Worm (Caenorhabditis elegans): ENCODE data around the gene Y62H9A.13.

Y62H9A.13 gene

DNA sequence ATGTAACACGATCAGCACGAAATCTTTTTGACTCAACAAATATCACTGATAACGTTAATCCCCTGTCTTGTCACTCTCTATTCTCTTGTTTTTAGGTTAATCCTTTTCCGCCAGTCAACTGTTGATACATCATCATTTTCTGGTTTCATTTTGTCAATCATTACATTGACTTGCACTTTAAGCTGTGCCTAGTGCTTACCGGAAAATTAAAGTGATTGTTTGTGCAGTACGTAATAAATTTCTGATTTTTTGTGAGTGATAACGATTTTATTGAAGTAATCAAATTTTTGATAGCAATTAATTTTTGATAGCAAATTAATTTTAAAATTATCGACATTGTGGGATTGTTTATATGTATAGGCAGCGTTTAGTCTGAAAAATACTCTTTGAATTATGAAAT is 7.6 kb upstream of the Y62H9A.13 start:
- TF ChIP-seq fkh-3 (tag; optimal IDR thresholded peaks at IDR 0.05), result no peak
- peak; percentile 35 for TF ChIP-seq ets-4 (GFP tag; optimal IDR thresholded peaks at IDR 0.05)
- TF ChIP-seq mcd-1 (GFP tag; IDR thresholded peaks at IDR 0.05), result no peak
- peak; percentile 66 for TF ChIP-seq nhr-80 (tag; optimal IDR thresholded peaks at IDR 0.05)
- no peak for TF ChIP-seq nhr-90 (tag; optimal IDR thresholded peaks at IDR 0.05)
- no peak for TF ChIP-seq ceh-40 (GFP tag; IDR thresholded peaks at IDR 0.05)

DNA sequence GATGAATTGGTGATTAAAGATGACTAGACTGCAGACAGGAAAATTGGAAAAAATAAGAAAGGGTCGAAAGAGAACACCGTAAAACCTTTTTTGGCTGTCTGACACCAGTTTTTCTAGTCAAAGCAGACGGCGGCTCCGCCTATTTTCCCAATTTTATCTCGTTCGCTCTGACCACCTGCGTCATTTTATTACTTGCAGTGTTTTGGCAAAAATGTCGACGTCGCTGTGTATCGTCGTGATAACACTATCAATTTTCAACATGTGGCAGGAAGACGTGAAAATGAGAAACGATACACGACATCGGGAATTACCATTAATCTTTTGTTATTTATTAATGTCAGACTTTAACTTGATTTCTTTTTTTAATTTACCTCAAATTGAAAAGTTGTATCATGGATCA is 6.8 kb upstream of the Y62H9A.13 start, which contains the start of gene Y62H9A.15:
Y62H9A.15 (minus strand) TSS at position 100 of the 400 bp plus-strand sequence.
- TF ChIP-seq nhr-80 (tag; optimal IDR thresholded peaks at IDR 0.05), result peak; percentile 15
- no peak for TF ChIP-seq F57A8.1 (GFP tag; optimal IDR thresholded peaks at IDR 0.05)
- no peak for TF ChIP-seq Y67H2A.10 (GFP tag; conservative IDR thresholded peaks at IDR 0.05)
- no peak for TF ChIP-seq let-526 (GFP tag; IDR thresholded peaks at IDR 0.05)
- no peak for TF ChIP-seq T26A5.8 (tag; optimal IDR thresholded peaks at IDR 0.05)
- TF ChIP-seq nhr-90 (tag; optimal IDR thresholded peaks at IDR 0.05), result no peak
- TF ChIP-seq ztf-18 (tag; optimal IDR thresholded peaks at IDR 0.05), result no peak

DNA sequence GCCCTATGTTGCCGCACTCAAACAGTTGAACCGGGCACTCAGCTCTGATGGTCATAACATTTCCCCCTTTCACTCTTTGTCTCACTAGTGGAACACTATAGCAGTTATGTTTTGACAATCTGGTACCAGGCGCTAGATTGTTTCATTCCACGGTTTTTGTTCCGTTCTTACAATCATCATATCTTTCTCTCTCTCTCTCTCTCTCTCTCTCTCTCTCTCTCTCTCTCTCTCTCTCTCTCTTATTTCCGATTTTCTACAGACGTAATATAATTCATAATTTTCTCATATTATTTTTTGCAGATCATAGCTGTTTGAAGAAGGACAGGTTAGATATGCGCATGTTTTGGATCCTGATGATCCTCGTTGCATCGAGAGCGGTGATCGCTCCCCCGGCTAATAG is 3.0 kb upstream of the Y62H9A.13 start, which contains the start of gene Y62H9A.12:
Y62H9A.12 (plus strand) TSS at position 301 of the 400 bp plus-strand sequence.
- TF ChIP-seq tbp1 (GFP tag; optimal IDR thresholded peaks at IDR 0.05) (no peak), pbrm-1 (GFP tag; IDR thresholded peaks at IDR 0.05) (no peak), zim-3 (tag; optimal IDR thresholded peaks at IDR 0.05) (no peak), dpl-1 (GFP tag; optimal IDR thresholded peaks at IDR 0.05) (no peak), B0035.1 (tag; optimal IDR thresholded peaks at IDR 0.05) (no peak), hsf-1 (GFP tag; IDR thresholded peaks at IDR 0.05) (no peak), die-1 (tag; optimal IDR thresholded peaks at IDR 0.05) (no peak), lin-54 (GFP tag; optimal IDR thresholded peaks at IDR 0.05) (no peak), ztf-6 (GFP tag; IDR thresholded peaks at IDR 0.05) (no peak), him-1 (tag; optimal IDR thresholded peaks at IDR 0.05) (no peak), ets-4 (GFP tag; optimal IDR thresholded peaks at IDR 0.05) (no peak), ceh-27 (GFP tag; optimal IDR thresholded peaks at IDR 0.05) (no peak), attf-3 (GFP tag; conservative IDR thresholded peaks at IDR 0.05) (no peak), lin-35 (GFP tag; optimal IDR thresholded peaks at IDR 0.05) (no peak), fkh-3 (tag; optimal IDR thresholded peaks at IDR 0.05) (no peak), F23B12.7 (tag; optimal IDR thresholded peaks at IDR 0.05; ENCODE audit: insufficient read depth) (no peak)

DNA sequence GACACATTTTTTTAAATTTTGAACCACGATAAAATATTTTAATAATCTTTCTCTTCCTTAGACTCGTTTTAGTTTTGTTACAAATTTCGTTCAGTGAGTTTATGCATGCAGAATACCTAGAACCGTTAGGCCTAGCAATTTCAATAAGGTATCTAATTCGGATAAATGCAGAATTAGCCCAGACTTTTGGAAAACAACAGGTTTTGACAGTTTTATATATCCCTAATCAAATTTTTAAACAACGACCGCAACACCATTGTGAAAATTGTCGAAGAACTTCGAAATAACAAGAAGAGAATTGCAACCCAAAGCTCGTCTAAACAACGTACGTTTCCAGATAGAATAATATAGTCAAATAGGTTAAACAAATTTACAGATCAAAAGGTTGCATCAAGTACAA is 1.2 kb downstream of the Y62H9A.13 start, which contains the start of gene Y62H9A.16:
Y62H9A.16 (plus strand) TSS at position 301 of the 400 bp plus-strand sequence.
- no peak for TF ChIP-seq die-1 (tag; optimal IDR thresholded peaks at IDR 0.05)
- TF ChIP-seq hmg-20 (GFP tag; IDR thresholded peaks at IDR 0.05), result no peak
- no peak for TF ChIP-seq ets-4 (GFP tag; optimal IDR thresholded peaks at IDR 0.05)
- no peak for TF ChIP-seq ztf-25 (GFP tag; IDR thresholded peaks at IDR 0.05)

DNA sequence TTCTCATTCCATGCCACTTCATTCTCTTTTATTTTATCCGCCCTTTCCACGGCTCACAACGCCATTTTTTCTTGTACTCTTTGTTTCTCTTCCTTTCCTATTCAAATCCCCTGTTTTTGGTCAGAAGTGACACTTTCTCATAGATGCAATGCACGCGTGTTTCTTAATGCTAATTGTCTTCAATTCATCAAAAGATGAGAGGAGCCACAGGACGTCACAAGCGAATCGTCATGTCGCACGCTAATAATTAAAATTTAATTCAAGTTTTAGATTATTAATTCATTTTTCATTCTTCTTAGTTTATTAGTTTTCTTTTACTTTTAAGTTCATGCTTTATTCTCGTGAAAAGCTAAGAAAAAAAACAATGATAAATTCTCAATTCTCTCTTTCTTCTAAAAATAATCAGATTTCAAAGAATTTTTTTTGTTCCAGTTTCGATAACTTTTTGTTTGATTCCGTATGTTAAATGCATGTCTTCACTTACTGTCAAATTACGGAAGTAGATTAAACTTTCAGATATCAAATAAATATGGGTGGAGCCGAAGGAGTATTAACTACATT is 4.0 kb downstream of the Y62H9A.13 start, which contains the start of gene Y62H9A.14:
Y62H9A.14 (plus strand) TSS at position 511 of the 561 bp plus-strand sequence.
- TF ChIP-seq ccch-3 (GFP tag; optimal IDR thresholded peaks at IDR 0.05), result no peak
- TF ChIP-seq rpc-1 (optimal IDR thresholded peaks at IDR 0.05), result no peak
- TF ChIP-seq rpc-1 (tag; optimal IDR thresholded peaks at IDR 0.05), result no peak
- TF ChIP-seq ekl-4 (GFP tag; IDR thresholded peaks at IDR 0.05), result no peak
- no peak for TF ChIP-seq attf-3 (GFP tag; conservative IDR thresholded peaks at IDR 0.05)
- TF ChIP-seq athp-1 (tag; optimal IDR thresholded peaks at IDR 0.05), result no peak
- TF ChIP-seq mel-28 (tag; optimal IDR thresholded peaks at IDR 0.05; ENCODE audit: borderline replicate concordance), result no peak
- TF ChIP-seq let-526 (GFP tag; IDR thresholded peaks at IDR 0.05), result no peak
- TF ChIP-seq chd-7 (tag; optimal IDR thresholded peaks at IDR 0.05), result no peak
- no peak for TF ChIP-seq ztf-22 (GFP tag; optimal IDR thresholded peaks at IDR 0.05)
- TF ChIP-seq D2030.7 (GFP tag; IDR thresholded peaks at IDR 0.05), result no peak
- TF ChIP-seq mcd-1 (GFP tag; IDR thresholded peaks at IDR 0.05), result no peak
- no peak for TF ChIP-seq him-1 (tag; optimal IDR thresholded peaks at IDR 0.05)
- TF ChIP-seq Y67H2A.10 (GFP tag; conservative IDR thresholded peaks at IDR 0.05), result no peak
- no peak for TF ChIP-seq aptf-3 (GFP tag; IDR thresholded peaks at IDR 0.05)
- no peak for TF ChIP-seq cebp-1 (GFP tag; IDR thresholded peaks at IDR 0.05)
- TF ChIP-seq cebp-1 (tag; optimal IDR thresholded peaks at IDR 0.05), result no peak
- TF ChIP-seq B0035.1 (tag; optimal IDR thresholded peaks at IDR 0.05), result no peak
- no peak for TF ChIP-seq F57A8.1 (GFP tag; optimal IDR thresholded peaks at IDR 0.05)
- no peak for TF ChIP-seq dpl-1 (GFP tag; optimal IDR thresholded peaks at IDR 0.05)
- TF ChIP-seq B0261.1 (tag; optimal IDR thresholded peaks at IDR 0.05), result no peak

Measured in whole organism, young adult.